Worm (Caenorhabditis elegans): Measurements from ENCODE around the gene cpr-1.

- TF ChIP-seq ceh-82 (tag; optimal IDR thresholded peaks at IDR 0.05) (no peak), ztf-1 (GFP tag; conservative IDR thresholded peaks at IDR 0.05) (no peak), ama-1 (optimal IDR thresholded peaks at IDR 0.05) (no peak), elt-1 (tag; optimal IDR thresholded peaks at IDR 0.05) (no peak), nhr-10 (tag; optimal IDR thresholded peaks at IDR 0.05) (no peak), nhr-25 (tag; optimal IDR thresholded peaks at IDR 0.05) (no peak), unc-62 (GFP tag; optimal IDR thresholded peaks at IDR 0.05) (no peak), sma-9 (GFP tag; optimal IDR thresholded peaks at IDR 0.05) (no peak), sma-9 (tag; optimal IDR thresholded peaks at IDR 0.05) (no peak), lin-13 (GFP tag; optimal IDR thresholded peaks at IDR 0.05) (no peak)
Observed at ce11 chrV:11945429-11945828, 29.9 kb upstream of the cpr-1 start.
